Fruit fly (Drosophila melanogaster): Measurements from ENCODE around the gene hoe1.
A peak's percentile ranks its signal among the peaks of the same experiment; 100 is the strongest.

hoe1 gene

dm6 chr2L:4971329-4971798 lies 39.2 kb upstream of the hoe1 start, which contains the start of gene CG14043 (continued):
- TF ChIP-seq CG3995 (GFP tag; optimal IDR thresholded peaks at IDR 0.05) (peak; percentile 0), Myb (GFP tag; optimal IDR thresholded peaks at IDR 0.05) (peak; percentile 56), sug (tag; optimal IDR thresholded peaks at IDR 0.05) (peak; percentile 46), CG12942 (GFP tag; optimal IDR thresholded peaks at IDR 0.05) (no peak), CG11723 (GFP tag; optimal IDR thresholded peaks at IDR 0.05) (no peak), Doc3 (GFP tag; IDR thresholded peaks at IDR 0.05; ENCODE audit: partially characterized antibody) (no peak), lola (GFP tag; optimal IDR thresholded peaks at IDR 0.05) (peak in 1 of 3 experiments; percentile 5), CG13296 (GFP tag; optimal IDR thresholded peaks at IDR 0.05) (no peak), mirr (GFP tag; optimal IDR thresholded peaks at IDR 0.05) (no peak), Sin3A (optimal IDR thresholded peaks at IDR 0.05) (peak; percentile 85), Med (GFP tag) (peak; percentile 73), tin (GFP tag; optimal IDR thresholded peaks at IDR 0.05) (peak; percentile 4), CG18599 (GFP tag; optimal IDR thresholded peaks at IDR 0.05) (no peak), YL-1 (GFP tag; optimal IDR thresholded peaks at IDR 0.05) (peak; percentile 80), CG1603 (tag; optimal IDR thresholded peaks at IDR 0.05) (peak; percentile 45), Hmr (GFP tag; optimal IDR thresholded peaks at IDR 0.05) (no peak), H2.0 (GFP tag; IDR thresholded peaks at IDR 0.05) (no peak), CG3847 (GFP tag; IDR thresholded peaks at IDR 0.05) (peak; percentile 37; the same call in 1 of the 2 replicates), Ada2b (GFP tag; IDR thresholded peaks at IDR 0.05) (no peak), ac (GFP tag; optimal IDR thresholded peaks at IDR 0.05) (no peak), CG2712 (tag; optimal IDR thresholded peaks at IDR 0.05) (peak; percentile 69), Eip74EF (GFP tag; optimal IDR thresholded peaks at IDR 0.05) (no peak), CG9215 (GFP tag; IDR thresholded peaks at IDR 0.05) (no peak), Hr3 (GFP tag; optimal IDR thresholded peaks at IDR 0.05) (peak; percentile 3), crp (GFP tag; optimal IDR thresholded peaks at IDR 0.05) (peak in 1 of 2 experiments; percentile 43), Xbp1 (GFP tag; optimal IDR thresholded peaks at IDR 0.05) (peak; percentile 36), slp2 (GFP tag; optimal IDR thresholded peaks at IDR 0.05) (no peak), CG9727 (GFP tag; optimal IDR thresholded peaks at IDR 0.05) (peak; percentile 14), CTCF (GFP tag; optimal IDR thresholded peaks at IDR 0.05) (peak; percentile 17), Nf-YC (tag; optimal IDR thresholded peaks at IDR 0.05) (peak; percentile 49), CG7745 (tag; optimal IDR thresholded peaks at IDR 0.05) (no peak), CG12659 (GFP tag; optimal IDR thresholded peaks at IDR 0.05) (peak; percentile 91), CG17359 (tag; optimal IDR thresholded peaks at IDR 0.05) (peak; percentile 10), vnd (GFP tag; IDR thresholded peaks at IDR 0.05; ENCODE audit: partially characterized antibody) (no peak), CG3281 (GFP tag; optimal IDR thresholded peaks at IDR 0.05) (peak; percentile 78), H15 (GFP tag; IDR thresholded peaks at IDR 0.05) (no peak), MESR4 (GFP tag; optimal IDR thresholded peaks at IDR 0.05) (peak; percentile 31), Hsf (GFP tag; optimal IDR thresholded peaks at IDR 0.05) (peak; percentile 48), chm (GFP tag; IDR thresholded peaks at IDR 0.05) (no peak), slbo (GFP tag; IDR thresholded peaks at IDR 0.05) (peak; percentile 59), Hand (GFP tag; optimal IDR thresholded peaks at IDR 0.05) (no peak), hkb (optimal IDR thresholded peaks at IDR 0.05) (peak; percentile 64), hkb (GFP tag; IDR thresholded peaks at IDR 0.05) (no peak), tio (GFP tag; optimal IDR thresholded peaks at IDR 0.05) (no peak), Dref (GFP tag; IDR thresholded peaks at IDR 0.05) (peak; percentile 36; the same call in 1 of the 2 replicates), btn (GFP tag; optimal IDR thresholded peaks at IDR 0.05) (no peak), CG15514 (GFP tag; optimal IDR thresholded peaks at IDR 0.05) (peak; percentile 70), bab2 (GFP tag; optimal IDR thresholded peaks at IDR 0.05) (no peak), mam (GFP tag; optimal IDR thresholded peaks at IDR 0.05) (peak; percentile 36), CG17361 (GFP tag; IDR thresholded peaks at IDR 0.05) (peak; percentile 8; the same call in 1 of the 3 replicates), CG14441 (GFP tag; IDR thresholded peaks at IDR 0.05) (no peak)

Data from whole organism, embryonic.